Fruit fly (Drosophila melanogaster) whole organism, embryonic: ENCODE measurements around the gene Pink1.

Source experiments
- ATbp ChIP-seq: fragments of 200-800 bp; sonication (Bioruptor generic); optimal IDR thresholded peaks from 2 replicates; lab custom pipeline; 2017; ENCODE audit warnings: missing biosample characterization, mild to moderate bottlenecking, missing genetic modification characterization, missing genetic modification reagents
- Antp ChIP-seq: fragments of 200-800 bp; sonication (Bioruptor generic); optimal IDR thresholded peaks from 3 replicates; lab custom pipeline; 2016; ENCODE audit warnings: missing biosample characterization, missing genetic modification characterization
- BEAF-32 ChIP-seq: fragments of 200-800 bp; sonication (Bioruptor generic); optimal IDR thresholded peaks from 3 replicates; lab custom pipeline; 2017; ENCODE audit warnings: missing biosample characterization, missing genetic modification characterization, mild to moderate bottlenecking, moderate library complexity, missing genetic modification reagents
- Bgb ChIP-seq: fragments of 200-800 bp; sonication (Bioruptor generic); IDR thresholded peaks from 2 replicates; pipeline ENCODE4 v1.3.6; 2022; ENCODE audit warnings: missing biosample characterization, missing genetic modification characterization; ENCODE audit not compliant: partially characterized antibody
- Bteb2 ChIP-seq: fragments of 200-800 bp; sonication (Bioruptor generic); optimal IDR thresholded peaks from 2 replicates; lab custom pipeline; 2016; ENCODE audit warnings: missing biosample characterization, missing genetic modification characterization
- CG10147 ChIP-seq: fragments of 200-800 bp; sonication (Bioruptor generic); optimal IDR thresholded peaks from 2 replicates; lab custom pipeline; 2019; ENCODE audit warnings: missing biosample characterization, mild to moderate bottlenecking, missing genetic modification characterization, moderate library complexity
- CG12104 ChIP-seq: fragments of 200-800 bp; sonication (Bioruptor generic); optimal IDR thresholded peaks from 3 replicates; lab custom pipeline; 2016; ENCODE audit warnings: missing biosample characterization, missing genetic modification characterization
- CG1233 ChIP-seq: fragments of 200-800 bp; sonication (Bioruptor generic); optimal IDR thresholded peaks from 4 replicates; lab custom pipeline; 2018; ENCODE audit warnings: missing biosample characterization, mild to moderate bottlenecking, missing genetic modification characterization
- CG12769 ChIP-seq: fragments of 200-800 bp; sonication (Bioruptor generic); optimal IDR thresholded peaks from 2 replicates; lab custom pipeline; 2019; ENCODE audit warnings: missing biosample characterization, mild to moderate bottlenecking, missing genetic modification characterization, moderate library complexity
- CG14050 ChIP-seq: fragments of 200-800 bp; sonication (Bioruptor generic); IDR thresholded peaks from 3 replicates; pipeline ENCODE4 v1.3.6; 2022; ENCODE audit warnings: missing biosample characterization, missing genetic modification characterization
- CG14441 ChIP-seq: fragments of 200-800 bp; sonication (Bioruptor generic); IDR thresholded peaks from 2 replicates; pipeline ENCODE4 v1.3.6; 2022; ENCODE audit warnings: missing biosample characterization, missing genetic modification characterization
- CG17568 ChIP-seq: fragments of 200-800 bp; sonication (Bioruptor generic); optimal IDR thresholded peaks from 2 replicates; lab custom pipeline; 2018; ENCODE audit warnings: missing biosample characterization, mild to moderate bottlenecking, missing genetic modification characterization, moderate library complexity
- CG2120 ChIP-seq: fragments of 200-800 bp; sonication (Bioruptor generic); optimal IDR thresholded peaks from 3 replicates; lab custom pipeline; 2016; ENCODE audit warnings: missing biosample characterization, missing genetic modification characterization
- CG30431 ChIP-seq: fragments of 200-800 bp; sonication (Bioruptor generic); optimal IDR thresholded peaks from 2 replicates; lab custom pipeline; 2017; ENCODE audit warnings: missing biosample characterization, missing genetic modification characterization
- CG32772 ChIP-seq: fragments of 200-800 bp; sonication (Bioruptor generic); IDR thresholded peaks from 2 replicates; pipeline ENCODE4 v1.3.6; 2022; ENCODE audit warnings: missing biosample characterization, missing genetic modification characterization
- CG4404 ChIP-seq: fragments of 200-800 bp; sonication (Bioruptor generic); IDR thresholded peaks from 2 replicates; pipeline ENCODE4 v1.3.6; 2022; ENCODE audit warnings: missing biosample characterization, missing genetic modification characterization
- CG6813 ChIP-seq: fragments of 200-800 bp; sonication (Bioruptor generic); optimal IDR thresholded peaks from 2 replicates; lab custom pipeline; 2017; ENCODE audit warnings: missing biosample characterization, missing genetic modification characterization, mild to moderate bottlenecking, moderate library complexity, missing genetic modification reagents
- CG7963 ChIP-seq: fragments of 200-800 bp; sonication (Bioruptor generic); IDR thresholded peaks from 3 replicates; pipeline ENCODE4 v1.3.6; 2022; ENCODE audit warnings: missing biosample characterization, missing genetic modification characterization; ENCODE audit not compliant: partially characterized antibody
- CG8089 ChIP-seq: fragments of 200-800 bp; sonication (Bioruptor generic); optimal IDR thresholded peaks from 3 replicates; lab custom pipeline; 2016; ENCODE audit warnings: missing biosample characterization, missing genetic modification characterization
- CG8478 ChIP-seq: fragments of >200 bp; optimal IDR thresholded peaks from 2 replicates; lab custom pipeline; 2018
- Dek ChIP-seq: fragments of 200-800 bp; sonication (Bioruptor generic); optimal IDR thresholded peaks from 3 replicates; lab custom pipeline; 2019; ENCODE audit warnings: missing biosample characterization, mild to moderate bottlenecking, missing genetic modification characterization, moderate library complexity
- GATAe ChIP-seq: fragments of 200-800 bp; sonication (Bioruptor generic); conservative IDR thresholded peaks from 2 replicates; pipeline ENCODE4 v1.3.6; 2022; ENCODE audit warnings: missing biosample characterization, missing genetic modification characterization
- Hand ChIP-seq: fragments of 200-800 bp; sonication (Bioruptor generic); optimal IDR thresholded peaks from 2 replicates; lab custom pipeline; 2017; ENCODE audit warnings: mild to moderate bottlenecking, missing biosample characterization, missing genetic modification reagents, missing genetic modification characterization
- Hey ChIP-seq: fragments of 200-800 bp; sonication (Bioruptor generic); optimal IDR thresholded peaks from 3 replicates; lab custom pipeline; 2018; ENCODE audit warnings: missing biosample characterization, mild to moderate bottlenecking, missing genetic modification characterization
- Hmx ChIP-seq: fragments of 200-800 bp; sonication (Bioruptor generic); optimal IDR thresholded peaks from 2 replicates; lab custom pipeline; 2016; ENCODE audit warnings: missing biosample characterization, missing genetic modification characterization
- NFAT ChIP-seq: fragments of 200-800 bp; sonication (Bioruptor generic); IDR thresholded peaks from 2 replicates; pipeline ENCODE4 v1.3.6; 2022; ENCODE audit warnings: missing biosample characterization, missing genetic modification characterization
- NK7.1 ChIP-seq: fragments of 200-800 bp; sonication (Bioruptor generic); optimal IDR thresholded peaks from 3 replicates; lab custom pipeline; 2016; ENCODE audit warnings: missing biosample characterization, missing genetic modification characterization
- Xrp1 ChIP-seq: fragments of 200-800 bp; sonication (Bioruptor generic); IDR thresholded peaks from 2 replicates; pipeline ENCODE4 v1.3.6; 2022; ENCODE audit warnings: missing biosample characterization, missing genetic modification characterization
- YL-1 ChIP-seq: fragments of 200-800 bp; sonication (Bioruptor generic); optimal IDR thresholded peaks from 3 replicates; lab custom pipeline; 2017; ENCODE audit warnings: missing biosample characterization, mild to moderate bottlenecking, missing genetic modification characterization
- amos ChIP-seq: fragments of 200-800 bp; sonication (Bioruptor generic); IDR thresholded peaks from 2 replicates; pipeline ENCODE4 v1.3.6; 2022; ENCODE audit warnings: missing biosample characterization, missing genetic modification characterization; ENCODE audit not compliant: partially characterized antibody
- ara ChIP-seq: fragments of 200-800 bp; sonication (Bioruptor generic); IDR thresholded peaks from 2 replicates; pipeline ENCODE4 v1.3.6; 2022; ENCODE audit warnings: missing biosample characterization, missing genetic modification characterization
- chif ChIP-seq, 2 experiments: fragments of 200-800 bp; sonication (Bioruptor generic); optimal IDR thresholded peaks; 3 replicates each; lab custom pipeline; 2016; ENCODE audit warnings: missing biosample characterization in 2 of 2, missing genetic modification characterization in 2 of 2
- da ChIP-seq: fragments of 200-800 bp; sonication (Bioruptor generic); optimal IDR thresholded peaks from 2 replicates; lab custom pipeline; 2016; ENCODE audit warnings: missing biosample characterization, missing genetic modification characterization
- dati ChIP-seq: fragments of 200-800 bp; sonication (Bioruptor generic); IDR thresholded peaks from 2 replicates; pipeline ENCODE4 v1.3.6; 2022; ENCODE audit warnings: missing biosample characterization, missing genetic modification characterization
- dysf ChIP-seq: fragments of 200-800 bp; sonication (Bioruptor generic); IDR thresholded peaks from 3 replicates; pipeline ENCODE4 v1.3.6; 2022; ENCODE audit warnings: missing biosample characterization, missing genetic modification characterization
- emc ChIP-seq: fragments of 200-800 bp; sonication (Bioruptor generic); optimal IDR thresholded peaks from 2 replicates; lab custom pipeline; 2016; ENCODE audit warnings: missing biosample characterization, missing genetic modification characterization
- eve ChIP-seq, 2 experiments: fragments of >200 bp; optimal IDR thresholded peaks; 2 replicates each; lab custom pipeline; 2017; ENCODE audit warnings: missing biosample characterization in 2 of 2, missing genetic modification characterization in 2 of 2
- exex ChIP-seq: fragments of 200-800 bp; sonication (Bioruptor generic); optimal IDR thresholded peaks from 4 replicates; lab custom pipeline; 2018; ENCODE audit warnings: missing biosample characterization, mild to moderate bottlenecking, missing genetic modification characterization, moderate library complexity
- fd3F ChIP-seq: fragments of 200-800 bp; sonication (Bioruptor generic); optimal IDR thresholded peaks from 2 replicates; lab custom pipeline; 2018; ENCODE audit warnings: missing biosample characterization, mild to moderate bottlenecking, missing genetic modification characterization, moderate library complexity
- maf-S ChIP-seq: fragments of 200-800 bp; sonication (Bioruptor generic); optimal IDR thresholded peaks from 2 replicates; lab custom pipeline; 2016; ENCODE audit warnings: missing biosample characterization, missing genetic modification characterization
- nerfin-2 ChIP-seq: fragments of 200-800 bp; sonication (Bioruptor generic); IDR thresholded peaks from 2 replicates; pipeline ENCODE4 v1.3.6; 2022; ENCODE audit warnings: missing biosample characterization, missing genetic modification characterization; ENCODE audit not compliant: partially characterized antibody
- pzg ChIP-seq: fragments of 200-800 bp; sonication (Bioruptor generic); optimal IDR thresholded peaks from 3 replicates; lab custom pipeline; 2018; ENCODE audit warnings: missing biosample characterization, mild to moderate bottlenecking, missing genetic modification characterization, moderate library complexity
- ranshi ChIP-seq: fragments of 200-800 bp; sonication (Bioruptor generic); IDR thresholded peaks from 2 replicates; pipeline ENCODE4 v1.3.6; 2022; ENCODE audit warnings: missing biosample characterization, missing genetic modification characterization
- sd ChIP-seq: fragments of 200-800 bp; sonication (Bioruptor generic); optimal IDR thresholded peaks from 3 replicates; lab custom pipeline; 2018; ENCODE audit warnings: missing biosample characterization, mild to moderate bottlenecking, missing genetic modification characterization, moderate library complexity
- sisA ChIP-seq: fragments of 200-800 bp; sonication (Bioruptor generic); IDR thresholded peaks from 2 replicates; pipeline ENCODE4 v1.3.6; 2022; ENCODE audit warnings: missing biosample characterization, missing genetic modification characterization
- sqz ChIP-seq: fragments of 200-800 bp; sonication (Bioruptor generic); optimal IDR thresholded peaks from 3 replicates; lab custom pipeline; 2018; ENCODE audit warnings: missing biosample characterization, mild to moderate bottlenecking, missing genetic modification characterization
- tll ChIP-seq, 2 experiments: fragments of 200-800 bp in 1 of 2; fragments of >200 bp in 1 of 2; sonication (Bioruptor generic) in 1 of 2; optimal IDR thresholded peaks; 2 replicates each; lab custom pipeline; 2017 to 2019; ENCODE audit warnings: missing biosample characterization in 2 of 2, missing genetic modification characterization in 2 of 2, mild to moderate bottlenecking in 1 of 2, moderate library complexity in 1 of 2
- trh ChIP-seq: fragments of 200-800 bp; sonication (Bioruptor generic); optimal IDR thresholded peaks from 2 replicates; lab custom pipeline; 2016; ENCODE audit warnings: missing biosample characterization, missing genetic modification characterization
- usp ChIP-seq: fragments of >200 bp; optimal IDR thresholded peaks from 2 replicates; lab custom pipeline; 2017; ENCODE audit warnings: missing biosample characterization, missing genetic modification characterization
- vvl ChIP-seq: fragments of 200-800 bp; sonication (Bioruptor generic); IDR thresholded peaks from 2 replicates; pipeline ENCODE4 v1.3.6; 2022; ENCODE audit warnings: missing biosample characterization, missing genetic modification characterization

Gene Pink1

dm6 chrX:6699255-6699885 lies 15.8 kb downstream of the Pink1 start, which contains the start of gene CG14441 (continued):
- peak; percentile 63 for TF ChIP-seq Hand (GFP tag; lab: Kevin White, UChicago)
- peak; percentile 93 for TF ChIP-seq nerfin-2 (GFP tag; lab: Robert Waterston, UW)
- peak; percentile 93 for TF ChIP-seq amos (GFP tag; lab: Robert Waterston, UW)
- no peak for TF ChIP-seq usp (GFP tag; lab: Kevin White, UChicago)
- peak; percentile 5 for TF ChIP-seq Antp (GFP tag; lab: Kevin White, UChicago)
- peak; percentile 72 for TF ChIP-seq CG10147 (GFP tag; lab: Kevin White, UChicago)
- TF ChIP-seq Xrp1 (GFP tag; lab: Robert Waterston, UW): peak; percentile 50
- peak; percentile 19; the same call in 1 of the 2 replicates for TF ChIP-seq NFAT (GFP tag; lab: Robert Waterston, UW)
- TF ChIP-seq emc (GFP tag; lab: Kevin White, UChicago): no peak
- peak; percentile 65 for TF ChIP-seq CG2120 (GFP tag; lab: Kevin White, UChicago)
- no peak for TF ChIP-seq ranshi (GFP tag; lab: Robert Waterston, UW)
- TF ChIP-seq sqz (GFP tag; lab: Kevin White, UChicago): peak; percentile 30
- TF ChIP-seq pzg (GFP tag; lab: Kevin White, UChicago): peak; percentile 10
- TF ChIP-seq Hmx: no peak
- TF ChIP-seq dati (GFP tag; lab: Robert Waterston, UW): no peak
- no peak for TF ChIP-seq fd3F
- peak; percentile 17 for TF ChIP-seq NK7.1 (GFP tag; lab: Kevin White, UChicago)
- peak; percentile 73 for TF ChIP-seq sd (tag; lab: Kevin White, UChicago)
- no peak for TF ChIP-seq eve (GFP tag; optimal IDR thresholded peaks at IDR 0.05; lab: Kevin White, UChicago)
- TF ChIP-seq GATAe (GFP tag; lab: Robert Waterston, UW): no peak
- 0 out of 2 replicates have a peak, but pooled peaks have one; percentile 34 for TF ChIP-seq ara
- peak; percentile 26 for TF ChIP-seq CG8089
- TF ChIP-seq ATbp: peak; percentile 19
- TF ChIP-seq CG8478: no peak
- peak; percentile 52 for TF ChIP-seq Dek
- TF ChIP-seq Bteb2: peak; percentile 47
- TF ChIP-seq BEAF-32 (GFP tag; lab: Kevin White, UChicago): peak; percentile 94
- TF ChIP-seq YL-1 (GFP tag; lab: Kevin White, UChicago): no peak
- TF ChIP-seq sisA (GFP tag; lab: Robert Waterston, UW): no peak
- TF ChIP-seq trh (GFP tag; lab: Kevin White, UChicago): no peak
- peak; percentile 49; the same call in 1 of the 2 replicates for TF ChIP-seq CG14441 (GFP tag; lab: Robert Waterston, UW)
- TF ChIP-seq dysf: peak; percentile 36; the same call in 2 of the 3 replicates
- TF ChIP-seq tll (GFP tag; optimal IDR thresholded peaks at IDR 0.05; lab: Kevin White, UChicago): peak in 1 of 2 experiments; percentile 77
- peak; percentile 34 for TF ChIP-seq CG6813 (GFP tag; lab: Kevin White, UChicago)
- no peak for TF ChIP-seq CG32772 (GFP tag; lab: Robert Waterston, UW)
- TF ChIP-seq Hey (tag; lab: Kevin White, UChicago): peak; percentile 40
- no peak for TF ChIP-seq CG14050 (GFP tag; lab: Robert Waterston, UW)
- no peak for TF ChIP-seq maf-S
- TF ChIP-seq chif (GFP tag; optimal IDR thresholded peaks at IDR 0.05; lab: Kevin White, UChicago): no peak
- no peak for TF ChIP-seq da (GFP tag; lab: Kevin White, UChicago)
- no peak for TF ChIP-seq CG30431 (GFP tag; lab: Kevin White, UChicago)
- TF ChIP-seq CG7963 (GFP tag; lab: Robert Waterston, UW): peak; percentile 92
- peak; percentile 8 for TF ChIP-seq CG1233
- peak; percentile 95 for TF ChIP-seq Bgb (GFP tag; lab: Robert Waterston, UW)
- TF ChIP-seq CG12104 (GFP tag; lab: Kevin White, UChicago): peak; percentile 31
- TF ChIP-seq CG17568 (GFP tag; lab: Kevin White, UChicago): peak; percentile 82
- TF ChIP-seq CG12769 (tag; lab: Kevin White, UChicago): peak; percentile 51
- 0 out of 2 replicates have a peak, but pooled peaks have one; percentile 14 for TF ChIP-seq vvl (GFP tag; lab: Robert Waterston, UW)
- TF ChIP-seq CG4404 (GFP tag; lab: Robert Waterston, UW): no peak
- peak; percentile 49 for TF ChIP-seq exex
